Worm (Caenorhabditis elegans) whole organism, young adult: ENCODE results near the gene C16D9.6.

Experiments used
- B0019.2 ChIP-seq: fragments of 200-800 bp; sonication (Bioruptor generic); conservative IDR thresholded peaks from 2 replicates; pipeline ENCODE4 v1.3.6; 2022; ENCODE audit warnings: missing genetic modification reagents, missing genetic modification characterization, missing compliant biosample characterization
- F22D6.2 ChIP-seq: sonication (generic microtip); optimal IDR thresholded peaks from 2 replicates; lab custom pipeline; 2016; ENCODE audit warnings: mild to moderate bottlenecking, missing genetic modification characterization, missing compliant biosample characterization
- F57A8.1 ChIP-seq: fragments of 200-800 bp; sonication (Bioruptor generic); optimal IDR thresholded peaks from 2 replicates; lab custom pipeline; 2018; ENCODE audit warnings: mild to moderate bottlenecking, missing genetic modification characterization, moderate library complexity, missing compliant biosample characterization
- K11D2.4 ChIP-seq: fragments of 200-800 bp; sonication (Bioruptor generic); IDR thresholded peaks from 2 replicates; pipeline ENCODE4 v1.3.6; 2022; ENCODE audit warnings: missing genetic modification reagents, missing genetic modification characterization, missing compliant biosample characterization
- T07F8.4 ChIP-seq: sonication (generic microtip); optimal IDR thresholded peaks from 2 replicates; lab custom pipeline; 2016; ENCODE audit warnings: mild to moderate bottlenecking, missing genetic modification characterization, moderate library complexity, missing compliant biosample characterization
- T26A5.8 ChIP-seq: sonication (generic microtip); optimal IDR thresholded peaks from 2 replicates; lab custom pipeline; 2016; ENCODE audit warnings: missing genetic modification characterization, missing compliant biosample characterization
- ZK185.1 ChIP-seq: sonication (generic microtip); optimal IDR thresholded peaks from 2 replicates; lab custom pipeline; 2016; ENCODE audit warnings: mild to moderate bottlenecking, missing genetic modification characterization, missing compliant biosample characterization; ENCODE audit not compliant: poor library complexity, severe bottlenecking
- attf-3 ChIP-seq: fragments of 200-800 bp; sonication (Bioruptor generic); conservative IDR thresholded peaks from 2 replicates; pipeline ENCODE4 v1.3.6; 2022; ENCODE audit warnings: missing genetic modification reagents, missing genetic modification characterization, missing compliant biosample characterization
- attf-6 ChIP-seq: fragments of 200-800 bp; sonication (Bioruptor generic); IDR thresholded peaks from 2 replicates; pipeline ENCODE4 v1.3.6; 2022; ENCODE audit warnings: missing genetic modification reagents, missing genetic modification characterization, missing compliant biosample characterization
- bed-1 ChIP-seq: fragments of 200-800 bp; sonication (Bioruptor generic); IDR thresholded peaks from 2 replicates; pipeline ENCODE4 v1.3.6; 2022; ENCODE audit warnings: missing genetic modification reagents, missing genetic modification characterization, missing compliant biosample characterization
- ccch-3 ChIP-seq: fragments of 200-800 bp; sonication (Bioruptor generic); optimal IDR thresholded peaks from 2 replicates; lab custom pipeline; 2018; ENCODE audit warnings: mild to moderate bottlenecking, missing genetic modification characterization, missing compliant biosample characterization
- cebp-1 ChIP-seq, 2 experiments: fragments of 200-800 bp in 1 of 2; sonication (Bioruptor generic) in 1 of 2; sonication (generic microtip) in 1 of 2; IDR thresholded peaks in 1 of 2; optimal IDR thresholded peaks in 1 of 2; 2 replicates each; pipeline versions ENCODE4 v1.3.6 to Lab custom; 2017 to 2022; ENCODE audit warnings: missing compliant biosample characterization in 2 of 2, missing genetic modification characterization in 2 of 2, mild to moderate bottlenecking in 1 of 2, missing genetic modification reagents in 1 of 2, moderate library complexity in 1 of 2
- cebp-2 ChIP-seq: fragments of 200-800 bp; sonication (Bioruptor generic); IDR thresholded peaks from 2 replicates; pipeline ENCODE4 v1.3.6; 2022; ENCODE audit warnings: missing genetic modification characterization, missing compliant biosample characterization
- dpl-1 ChIP-seq: fragments of 150-350 bp; optimal IDR thresholded peaks from 2 replicates; lab custom pipeline; 2014; ENCODE audit warnings: missing biosample characterization, missing genetic modification reagents, missing genetic modification characterization
- ets-4 ChIP-seq: fragments of 200-800 bp; sonication (Bioruptor generic); optimal IDR thresholded peaks from 2 replicates; lab custom pipeline; 2018; ENCODE audit warnings: mild to moderate bottlenecking, missing genetic modification characterization, missing compliant biosample characterization
- him-1 ChIP-seq: sonication (generic microtip); optimal IDR thresholded peaks from 2 replicates; lab custom pipeline; 2016; ENCODE audit warnings: missing genotype, missing genetic modification reagents, missing genetic modification characterization, missing compliant biosample characterization
- hlh-12 ChIP-seq: sonication (generic microtip); optimal IDR thresholded peaks from 2 replicates; lab custom pipeline; 2016; ENCODE audit warnings: missing genetic modification characterization, missing compliant biosample characterization
- hmg-1.2 ChIP-seq: fragments of 200-800 bp; sonication (Bioruptor generic); IDR thresholded peaks from 2 replicates; pipeline ENCODE4 v1.3.6; 2022; ENCODE audit warnings: missing genetic modification reagents, missing genetic modification characterization, missing compliant biosample characterization
- hmg-20 ChIP-seq: fragments of 200-800 bp; sonication (Bioruptor generic); IDR thresholded peaks from 2 replicates; pipeline ENCODE4 v1.3.6; 2022; ENCODE audit warnings: missing genetic modification reagents, missing genetic modification characterization, missing compliant biosample characterization
- lin-26 ChIP-seq: fragments of 200-800 bp; sonication (Bioruptor generic); IDR thresholded peaks from 2 replicates; pipeline ENCODE4 v1.3.6; 2022; ENCODE audit warnings: missing genetic modification reagents, missing genetic modification characterization, missing compliant biosample characterization
- lsl-1 ChIP-seq: fragments of 200-800 bp; sonication (Bioruptor generic); optimal IDR thresholded peaks from 2 replicates; lab custom pipeline; 2018; ENCODE audit warnings: mild to moderate bottlenecking, missing genetic modification characterization, moderate library complexity, missing compliant biosample characterization
- mcd-1 ChIP-seq: fragments of 200-800 bp; sonication (Bioruptor generic); IDR thresholded peaks from 2 replicates; pipeline ENCODE4 v1.3.6; 2022; ENCODE audit warnings: missing genetic modification reagents, missing genetic modification characterization, missing compliant biosample characterization
- mes-4 ChIP-seq: sonication (generic microtip); optimal IDR thresholded peaks from 2 replicates; lab custom pipeline; 2016; ENCODE audit warnings: missing genotype, missing genetic modification characterization, missing compliant biosample characterization
- nfyb-1 ChIP-seq: fragments of 200-800 bp; sonication (Bioruptor generic); IDR thresholded peaks from 2 replicates; pipeline ENCODE4 v1.3.6; 2022; ENCODE audit warnings: missing genetic modification reagents, missing genetic modification characterization, missing compliant biosample characterization
- nhr-80 ChIP-seq: sonication (generic microtip); optimal IDR thresholded peaks from 2 replicates; lab custom pipeline; 2016; ENCODE audit warnings: missing genetic modification characterization, missing compliant biosample characterization
- nhr-90 ChIP-seq: sonication (generic microtip); optimal IDR thresholded peaks from 2 replicates; lab custom pipeline; 2016; ENCODE audit warnings: missing genotype, mild to moderate bottlenecking, missing genetic modification characterization, missing compliant biosample characterization
- repo-1 ChIP-seq: sonication (generic microtip); optimal IDR thresholded peaks from 2 replicates; lab custom pipeline; 2017; ENCODE audit warnings: mild to moderate bottlenecking, missing genetic modification characterization, missing compliant biosample characterization
- sea-2 ChIP-seq: fragments of 200-800 bp; sonication (Bioruptor generic); IDR thresholded peaks from 2 replicates; pipeline ENCODE4 v1.3.6; 2022; ENCODE audit warnings: missing genetic modification characterization, missing compliant biosample characterization
- snpc-1.3 ChIP-seq: sonication (generic microtip); optimal IDR thresholded peaks from 2 replicates; lab custom pipeline; 2017; ENCODE audit warnings: missing genetic modification characterization, mild to moderate bottlenecking, missing compliant biosample characterization, antibody characterized with exemption, moderate library complexity, missing genotype, missing genetic modification reagents; ENCODE audit not compliant: insufficient read depth
- snpc-3.4 ChIP-seq: sonication (generic microtip); optimal IDR thresholded peaks from 2 replicates; lab custom pipeline; 2017; ENCODE audit warnings: missing genetic modification characterization, mild to moderate bottlenecking, missing compliant biosample characterization, antibody characterized with exemption, moderate library complexity, missing genotype, missing genetic modification reagents
- sptf-2 ChIP-seq: fragments of 200-800 bp; sonication (Bioruptor generic); optimal IDR thresholded peaks from 2 replicates; lab custom pipeline; 2018; ENCODE audit warnings: mild to moderate bottlenecking, missing genetic modification characterization, missing compliant biosample characterization
- unc-130 ChIP-seq: sonication (generic microtip); optimal IDR thresholded peaks from 2 replicates; lab custom pipeline; 2016; ENCODE audit warnings: missing genetic modification reagents, missing genetic modification characterization, missing compliant biosample characterization
- ztf-22 ChIP-seq: fragments of 200-800 bp; sonication (Bioruptor generic); optimal IDR thresholded peaks from 2 replicates; lab custom pipeline; 2018; ENCODE audit warnings: mild to moderate bottlenecking, missing genetic modification characterization, moderate library complexity, missing compliant biosample characterization

C16D9.6 gene

DNA sequence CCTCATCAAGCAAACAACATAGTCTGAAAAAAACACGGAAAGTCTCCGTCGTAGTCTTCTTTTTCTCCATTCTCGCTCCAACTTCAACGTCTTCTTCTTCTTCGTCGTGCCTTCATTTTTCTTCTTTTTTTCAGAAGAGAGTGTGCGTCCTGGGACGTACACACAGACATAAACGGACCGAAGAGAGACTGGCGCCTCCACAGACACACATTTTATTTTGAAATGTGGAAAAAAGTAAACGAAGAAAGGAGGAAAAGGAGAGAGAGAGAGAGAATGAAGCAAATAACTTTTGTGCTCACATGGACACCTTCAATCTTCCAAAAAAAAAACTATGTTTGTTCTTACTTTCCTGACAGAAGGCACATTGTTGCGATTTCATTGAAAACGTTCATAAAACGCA, 35.0 kb downstream of the C16D9.6 start:
- TF ChIP-seq lin-26 (no peak), cebp-1 (GFP tag; IDR thresholded peaks at IDR 0.05; lab: Robert Waterston, UW) (no peak), cebp-1 (tag; optimal IDR thresholded peaks at IDR 0.05; lab: Kevin White, UChicago) (peak; percentile 1)

ce11 chrV:8213868-8214267, 36.2 kb downstream of the C16D9.6 start, which contains the start of gene K07C11.7:
K07C11.7 (minus strand) TSS chrV:8213968.
- TF ChIP-seq T26A5.8 (tag; lab: Kevin White, UChicago), result no peak
- TF ChIP-seq snpc-1.3 (tag; lab: Kevin White, UChicago), result no peak
- no peak for TF ChIP-seq dpl-1
- TF ChIP-seq F57A8.1, result no peak
- no peak for TF ChIP-seq attf-6 (GFP tag; lab: Robert Waterston, UW)
- TF ChIP-seq snpc-3.4 (tag; lab: Kevin White, UChicago), result no peak
- no peak for TF ChIP-seq hmg-1.2 (GFP tag; lab: Robert Waterston, UW)
- no peak for TF ChIP-seq mes-4 (tag; lab: Kevin White, UChicago)
- no peak for TF ChIP-seq bed-1
- TF ChIP-seq hmg-20, result no peak
- no peak for TF ChIP-seq ztf-22 (GFP tag; lab: Kevin White, UChicago)
- TF ChIP-seq ets-4 (GFP tag; lab: Kevin White, UChicago), result no peak
- no peak for TF ChIP-seq ccch-3 (GFP tag; lab: Kevin White, UChicago)
- no peak for TF ChIP-seq him-1 (tag; lab: Kevin White, UChicago)
- no peak for TF ChIP-seq ZK185.1 (tag; lab: Kevin White, UChicago)
- no peak for TF ChIP-seq hlh-12 (tag; lab: Kevin White, UChicago)
- TF ChIP-seq K11D2.4 (GFP tag; lab: Robert Waterston, UW), result no peak
- TF ChIP-seq sea-2 (GFP tag; lab: Robert Waterston, UW), result no peak

DNA sequence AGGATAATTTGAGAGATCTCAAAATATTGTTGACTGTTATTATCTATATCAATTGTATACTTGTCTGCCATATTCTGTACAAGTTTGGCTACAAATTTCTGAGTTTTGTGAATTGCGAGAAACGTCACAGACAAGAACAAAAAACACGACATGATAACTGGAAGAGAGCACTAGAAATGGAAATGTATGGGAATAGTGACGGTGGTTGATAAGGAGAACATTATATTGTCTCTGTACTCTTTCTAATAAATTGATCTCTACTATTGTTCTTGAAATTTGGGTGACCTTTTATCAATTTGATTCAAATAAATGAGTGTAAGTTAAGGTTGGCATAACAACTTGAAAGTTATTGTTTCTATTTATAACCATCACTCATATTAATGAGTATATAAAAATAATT, 37.3 kb downstream of the C16D9.6 start:
- TF ChIP-seq nhr-80 (tag; lab: Kevin White, UChicago) (peak; percentile 67), repo-1 (tag; lab: Kevin White, UChicago) (no peak)

- no peak for TF ChIP-seq unc-130 (GFP tag; lab: Kevin White, UChicago)
- TF ChIP-seq mcd-1 (GFP tag; lab: Robert Waterston, UW), result no peak
- TF ChIP-seq lsl-1 (GFP tag; lab: Kevin White, UChicago), result no peak
- TF ChIP-seq, all 124 proteins: peak for 0
These were observed 38.1 kb downstream of the C16D9.6 start for ce11 chrV:8211993-8212392.

- no peak for TF ChIP-seq sptf-2 (GFP tag; lab: Kevin White, UChicago)
- no peak for TF ChIP-seq attf-3 (GFP tag; lab: Robert Waterston, UW)
- no peak for TF ChIP-seq cebp-2 (GFP tag; lab: Robert Waterston, UW)
- TF ChIP-seq nfyb-1 (GFP tag; lab: Robert Waterston, UW), result no peak
- no peak for TF ChIP-seq F22D6.2
- no peak for TF ChIP-seq B0019.2
- TF ChIP-seq T07F8.4 (tag; lab: Kevin White, UChicago), result no peak
- no peak for TF ChIP-seq nhr-90 (tag; lab: Kevin White, UChicago)
These were observed 39.6 kb downstream of the C16D9.6 start for ce11 chrV:8210527-8210926.
